Worm (Caenorhabditis elegans): Measurements from ENCODE around the gene deg-3.

deg-3 gene

ce11 chrV:11424565-11424964 lies 9.6 kb upstream of the deg-3 start, which contains the start of gene T26H10.2:
Gene T26H10.2 (minus strand): TSS chrV:11424665.
- no peak for TF ChIP-seq repo-1 (tag; optimal IDR thresholded peaks at IDR 0.05)
- no peak for TF ChIP-seq F57C9.4 (tag; optimal IDR thresholded peaks at IDR 0.05)
- no peak for TF ChIP-seq snpc-3.4 (tag; optimal IDR thresholded peaks at IDR 0.05)
- no peak for TF ChIP-seq lin-26 (GFP tag; IDR thresholded peaks at IDR 0.05)
- TF ChIP-seq madf-10 (tag; optimal IDR thresholded peaks at IDR 0.05), result no peak
- no peak for TF ChIP-seq gei-17 (GFP tag; optimal IDR thresholded peaks at IDR 0.05)
- no peak for TF ChIP-seq hsf-1 (GFP tag; IDR thresholded peaks at IDR 0.05)
- no peak for TF ChIP-seq ZK185.1 (tag; optimal IDR thresholded peaks at IDR 0.05; ENCODE audit: poor library complexity, severe bottlenecking)
- TF ChIP-seq mes-4 (tag; optimal IDR thresholded peaks at IDR 0.05), result no peak
- no peak for TF ChIP-seq tbx-9 (tag; optimal IDR thresholded peaks at IDR 0.05; ENCODE audit: borderline replicate concordance)

DNA sequence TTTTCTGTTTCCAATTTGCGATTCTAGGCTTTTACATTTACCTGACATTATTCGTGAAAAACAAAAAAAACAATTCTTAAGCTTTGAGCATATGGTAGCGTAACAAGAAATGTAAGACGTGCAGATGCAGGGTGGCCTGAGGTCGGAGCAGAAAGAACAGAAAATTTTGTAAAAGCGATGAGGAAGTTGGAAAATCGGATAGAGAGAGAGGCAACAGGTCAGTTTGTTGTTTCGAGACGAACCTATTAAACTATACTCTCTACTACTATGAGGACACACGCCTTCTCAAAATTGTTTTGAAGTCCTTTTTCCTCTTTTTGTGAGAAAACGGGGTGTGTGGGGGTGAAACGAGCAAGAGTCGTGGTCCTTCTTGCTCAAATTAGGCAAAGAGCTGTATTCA lies 6.6 kb upstream of the deg-3 start, which contains the start of gene des-2:
Gene des-2 (minus strand): TSS at position 101 of the 400 bp plus-strand sequence.
- TF ChIP-seq aptf-3 (GFP tag; IDR thresholded peaks at IDR 0.05) (no peak), Y79H2A.3 (GFP tag; conservative IDR thresholded peaks at IDR 0.05) (no peak), F10E7.11 (tag; optimal IDR thresholded peaks at IDR 0.05) (no peak), ceh-91 (GFP tag; IDR thresholded peaks at IDR 0.05) (no peak), rec-8 (tag; optimal IDR thresholded peaks at IDR 0.05) (no peak), ztf-25 (GFP tag; IDR thresholded peaks at IDR 0.05) (no peak), egrh-3 (GFP tag; IDR thresholded peaks at IDR 0.05) (no peak), dox-1 (GFP tag; IDR thresholded peaks at IDR 0.05) (no peak), Y56A3A.18 (GFP tag; IDR thresholded peaks at IDR 0.05) (no peak), T26A5.8 (tag; optimal IDR thresholded peaks at IDR 0.05) (no peak), nfya-1 (tag; optimal IDR thresholded peaks at IDR 0.05; ENCODE audit: borderline replicate concordance, insufficient read depth) (no peak), cebp-2 (GFP tag; IDR thresholded peaks at IDR 0.05) (no peak), F57C9.4 (tag; optimal IDR thresholded peaks at IDR 0.05) (no peak), mes-4 (tag; optimal IDR thresholded peaks at IDR 0.05) (no peak)

- peak; percentile 81 for TF ChIP-seq B0261.1 (tag; optimal IDR thresholded peaks at IDR 0.05)
- TF ChIP-seq C06A6.2 (GFP tag; conservative IDR thresholded peaks at IDR 0.05), result no peak
- peak; percentile 16 for TF ChIP-seq hrde-1 (tag; optimal IDR thresholded peaks at IDR 0.05; ENCODE audit: borderline replicate concordance)
- peak; percentile 75 for TF ChIP-seq F52B5.7 (tag; optimal IDR thresholded peaks at IDR 0.05)
- peak; percentile 21 for TF ChIP-seq somi-1 (GFP tag; optimal IDR thresholded peaks at IDR 0.05)
- TF ChIP-seq tbp1 (GFP tag; optimal IDR thresholded peaks at IDR 0.05), result peak; percentile 87
- TF ChIP-seq snpc-4 (GFP tag; optimal IDR thresholded peaks at IDR 0.05), result no peak
- peak in 3 of 4 experiments; percentile 9 to 87 (median 73) for TF ChIP-seq snpc-4 (tag; optimal IDR thresholded peaks at IDR 0.05)
- TF ChIP-seq hlh-26 (GFP tag; conservative IDR thresholded peaks at IDR 0.05), result no peak
- TF ChIP-seq T07F8.4 (tag; optimal IDR thresholded peaks at IDR 0.05), result no peak
- TF ChIP-seq F10E7.11 (tag; optimal IDR thresholded peaks at IDR 0.05), result no peak
- no peak for TF ChIP-seq Y53F4B.3 (GFP tag; IDR thresholded peaks at IDR 0.05)
- no peak for TF ChIP-seq unc-62 (GFP tag; optimal IDR thresholded peaks at IDR 0.05)
- TF ChIP-seq tbx-9 (tag; optimal IDR thresholded peaks at IDR 0.05; ENCODE audit: borderline replicate concordance), result no peak
- no peak for TF ChIP-seq pha-4 (tag; optimal IDR thresholded peaks at IDR 0.05)
- peak; percentile 83 for TF ChIP-seq him-1 (tag; optimal IDR thresholded peaks at IDR 0.05)
- TF ChIP-seq repo-1 (tag; optimal IDR thresholded peaks at IDR 0.05), result peak; percentile 65
- TF ChIP-seq C17E4.6 (GFP tag; IDR thresholded peaks at IDR 0.05), result no peak
- no peak for TF ChIP-seq sptf-2 (GFP tag; optimal IDR thresholded peaks at IDR 0.05)
- no peak for TF ChIP-seq mel-28 (tag; optimal IDR thresholded peaks at IDR 0.05; ENCODE audit: borderline replicate concordance)
- TF ChIP-seq B0019.2 (GFP tag; conservative IDR thresholded peaks at IDR 0.05), result no peak
- TF ChIP-seq attf-6 (GFP tag; IDR thresholded peaks at IDR 0.05), result no peak
- no peak for TF ChIP-seq nhr-27 (tag; optimal IDR thresholded peaks at IDR 0.05)
- peak; percentile 63 for TF ChIP-seq nfyb-1 (GFP tag; IDR thresholded peaks at IDR 0.05)
- TF ChIP-seq chd-7 (tag; optimal IDR thresholded peaks at IDR 0.05), result peak; percentile 32
- no peak for TF ChIP-seq bed-1 (GFP tag; IDR thresholded peaks at IDR 0.05)
- TF ChIP-seq dpl-1 (GFP tag; optimal IDR thresholded peaks at IDR 0.05), result no peak
Measured at ce11 chrV:11412125-11412524, 2.8 kb downstream of the deg-3 start.
